Fruit fly (Drosophila melanogaster): ENCODE results near the gene CG2186.

The CG2186 gene

DNA sequence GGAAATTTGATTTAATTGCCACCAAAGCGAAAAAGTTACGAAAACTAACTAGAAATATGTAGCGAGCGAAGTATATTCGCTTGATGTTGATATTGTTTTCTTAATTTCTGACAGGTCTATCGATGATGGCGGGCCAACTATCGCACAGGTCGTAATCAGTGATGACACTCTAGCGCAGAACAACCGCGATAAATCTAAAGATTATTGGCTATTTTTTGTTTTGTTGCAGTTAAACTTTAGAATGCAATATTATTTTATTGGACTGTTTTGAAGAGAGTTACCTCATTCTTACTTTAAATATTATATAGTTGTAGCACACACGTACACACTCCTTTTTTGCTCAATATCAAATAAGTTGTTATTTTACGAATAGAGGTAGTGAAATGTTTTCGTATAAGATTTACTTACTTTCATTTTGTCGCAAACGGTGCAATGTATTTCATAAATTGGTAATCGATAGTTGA is 10.5 kb upstream of the CG2186 start, which contains the start of gene sbr (continued):
- no peak for TF ChIP-seq scrt (GFP tag; optimal IDR thresholded peaks at IDR 0.05)
- TF ChIP-seq CG3065 (GFP tag; optimal IDR thresholded peaks at IDR 0.05), result no peak
- TF ChIP-seq cwo (GFP tag; optimal IDR thresholded peaks at IDR 0.05), result no peak
- no peak for TF ChIP-seq Mrtf (GFP tag; IDR thresholded peaks at IDR 0.05)
- no peak for TF ChIP-seq wor (GFP tag; IDR thresholded peaks at IDR 0.05)
- no peak for TF ChIP-seq sc (optimal IDR thresholded peaks at IDR 0.05)
- TF ChIP-seq sc (GFP tag; optimal IDR thresholded peaks at IDR 0.05), result no peak
- TF ChIP-seq Sox102F (GFP tag; optimal IDR thresholded peaks at IDR 0.05), result no peak
- no peak for TF ChIP-seq CG15269 (tag; optimal IDR thresholded peaks at IDR 0.05)
- TF ChIP-seq mirr (GFP tag; optimal IDR thresholded peaks at IDR 0.05), result no peak
- no peak for TF ChIP-seq D19B (GFP tag; optimal IDR thresholded peaks at IDR 0.05)
- TF ChIP-seq CG7357 (GFP tag; IDR thresholded peaks at IDR 0.05), result no peak
- no peak for TF ChIP-seq sim (GFP tag; IDR thresholded peaks at IDR 0.05)
- no peak for TF ChIP-seq pb (GFP tag; optimal IDR thresholded peaks at IDR 0.05)
- TF ChIP-seq Xrp1 (GFP tag; IDR thresholded peaks at IDR 0.05), result no peak
- TF ChIP-seq CG3847 (GFP tag; IDR thresholded peaks at IDR 0.05), result peak; percentile 35; the same call in 1 of the 2 replicates
- no peak for TF ChIP-seq CG43689 (GFP tag; IDR thresholded peaks at IDR 0.05)
- TF ChIP-seq CG15514 (GFP tag; optimal IDR thresholded peaks at IDR 0.05), result peak; percentile 17
- TF ChIP-seq zen (tag; optimal IDR thresholded peaks at IDR 0.05), result no peak
- TF ChIP-seq sens-2 (GFP tag; IDR thresholded peaks at IDR 0.05), result no peak
- TF ChIP-seq MBD-R2 (GFP tag; IDR thresholded peaks at IDR 0.05), result peak; percentile 15; the same call in 1 of the 2 replicates
- no peak for TF ChIP-seq fd102C (GFP tag; optimal IDR thresholded peaks at IDR 0.05)
- no peak for TF ChIP-seq kay (GFP tag; optimal IDR thresholded peaks at IDR 0.05)
- TF ChIP-seq nmo (GFP tag; optimal IDR thresholded peaks at IDR 0.05), result peak; percentile 31
- TF ChIP-seq chif (GFP tag; optimal IDR thresholded peaks at IDR 0.05), result peak in 1 of 2 experiments; percentile 10
- TF ChIP-seq org-1 (GFP tag; optimal IDR thresholded peaks at IDR 0.05), result no peak
- TF ChIP-seq B-H2 (GFP tag; optimal IDR thresholded peaks at IDR 0.05), result peak; percentile 10
- no peak for TF ChIP-seq CG8359 (GFP tag; optimal IDR thresholded peaks at IDR 0.05; ENCODE audit: borderline replicate concordance)
- TF ChIP-seq wek (GFP tag; optimal IDR thresholded peaks at IDR 0.05), result no peak
- no peak for TF ChIP-seq MESR4 (GFP tag; optimal IDR thresholded peaks at IDR 0.05)
- TF ChIP-seq ERR (GFP tag; optimal IDR thresholded peaks at IDR 0.05), result no peak
- TF ChIP-seq cas (GFP tag; IDR thresholded peaks at IDR 0.05), result no peak
- TF ChIP-seq gce (GFP tag; IDR thresholded peaks at IDR 0.05), result no peak
- TF ChIP-seq CG4820 (GFP tag; optimal IDR thresholded peaks at IDR 0.05), result no peak
- TF ChIP-seq CTCF (GFP tag; optimal IDR thresholded peaks at IDR 0.05), result no peak
- no peak for TF ChIP-seq CG2678 (tag; optimal IDR thresholded peaks at IDR 0.05)
- TF ChIP-seq CG17328 (GFP tag; IDR thresholded peaks at IDR 0.05), result no peak
- no peak for TF ChIP-seq CG11695 (GFP tag; IDR thresholded peaks at IDR 0.05)
- no peak for TF ChIP-seq CG32772 (GFP tag; IDR thresholded peaks at IDR 0.05)
- TF ChIP-seq mam (GFP tag; optimal IDR thresholded peaks at IDR 0.05), result peak; percentile 27
- TF ChIP-seq CG16813 (GFP tag; IDR thresholded peaks at IDR 0.05; ENCODE audit: partially characterized antibody), result peak; percentile 87
- no peak for TF ChIP-seq Nf-YB (GFP tag; optimal IDR thresholded peaks at IDR 0.05)
- no peak for TF ChIP-seq lbe (GFP tag; optimal IDR thresholded peaks at IDR 0.05)
- TF ChIP-seq usp (GFP tag; optimal IDR thresholded peaks at IDR 0.05), result no peak
- no peak for TF ChIP-seq CkIIα-i1 (GFP tag; IDR thresholded peaks at IDR 0.05)
- peak; percentile 85 for TF ChIP-seq CG2116 (GFP tag; optimal IDR thresholded peaks at IDR 0.05)
- TF ChIP-seq slou (GFP tag; optimal IDR thresholded peaks at IDR 0.05), result no peak
- TF ChIP-seq CG31388 (GFP tag; optimal IDR thresholded peaks at IDR 0.05), result no peak
- no peak for TF ChIP-seq YL-1 (GFP tag; optimal IDR thresholded peaks at IDR 0.05)
- TF ChIP-seq nerfin-2 (GFP tag; IDR thresholded peaks at IDR 0.05; ENCODE audit: partially characterized antibody), result peak; percentile 62
- TF ChIP-seq CG33557 (GFP tag; optimal IDR thresholded peaks at IDR 0.05), result no peak
- TF ChIP-seq Camta (GFP tag; optimal IDR thresholded peaks at IDR 0.05), result no peak
- no peak for TF ChIP-seq CG18764 (GFP tag; optimal IDR thresholded peaks at IDR 0.05)

Measured in whole organism, embryonic.